Worm (Caenorhabditis elegans) whole organism, midembryonic: ENCODE measurements around the gene srw-53.

Experiments
- flt-1 ChIP-seq: fragments of 200-800 bp; sonication (Bioruptor generic); IDR thresholded peaks from 2 replicates; pipeline ENCODE4 v1.3.6; 2022; ENCODE audit warnings: missing genetic modification characterization, missing compliant biosample characterization
- ref-1 ChIP-seq: fragments of 200-800 bp; sonication (Bioruptor generic); conservative IDR thresholded peaks from 2 replicates; pipeline ENCODE4 v1.3.6; 2022; ENCODE audit warnings: missing genetic modification reagents, missing genetic modification characterization, missing compliant biosample characterization
- tab-1 ChIP-seq: fragments of 200-800 bp; sonication (Bioruptor generic); IDR thresholded peaks from 2 replicates; pipeline ENCODE4 v1.3.6; 2022; ENCODE audit warnings: missing genetic modification characterization, missing compliant biosample characterization

DNA sequence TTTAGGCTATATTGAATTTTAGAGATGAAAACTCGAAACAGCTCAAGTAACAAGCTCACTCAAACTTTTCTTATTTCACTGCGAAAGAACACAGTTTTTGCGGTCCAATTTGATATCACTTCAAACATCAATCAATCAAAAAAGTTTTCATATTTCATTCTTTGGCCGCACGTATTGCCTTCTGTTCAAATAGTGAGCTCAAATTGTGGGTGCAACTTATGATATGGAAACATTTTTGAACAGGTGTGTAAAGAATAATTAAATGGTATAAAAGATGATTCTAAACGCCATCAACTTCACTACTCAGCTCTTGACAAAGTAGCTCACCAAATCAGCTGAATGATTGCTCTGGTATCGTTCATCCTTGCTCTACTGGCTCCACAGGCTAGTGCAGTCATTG, 43.5 kb upstream of the srw-53 start, which contains the start of gene T06C12.14:
- TF ChIP-seq tab-1 (no peak), ref-1 (no peak), flt-1 (GFP tag; lab: Robert Waterston, UW) (no peak)
